Fruit fly (Drosophila melanogaster) whole organism, embryonic: ENCODE results near the gene CG31804.

Experiments
- Bdp1 ChIP-seq: fragments of 200-800 bp; sonication (Bioruptor generic); optimal IDR thresholded peaks from 3 replicates; lab custom pipeline; 2016; ENCODE audit warnings: missing biosample characterization, missing genetic modification characterization
- Bteb2 ChIP-seq: fragments of 200-800 bp; sonication (Bioruptor generic); optimal IDR thresholded peaks from 2 replicates; lab custom pipeline; 2016; ENCODE audit warnings: missing biosample characterization, missing genetic modification characterization
- CG12071 ChIP-seq: fragments of 200-800 bp; sonication (Bioruptor generic); optimal IDR thresholded peaks from 3 replicates; lab custom pipeline; 2018; ENCODE audit warnings: missing biosample characterization, mild to moderate bottlenecking, missing genetic modification characterization
- CG13424 ChIP-seq: fragments of 200-800 bp; sonication (Bioruptor generic); optimal IDR thresholded peaks from 2 replicates; lab custom pipeline; 2019; ENCODE audit warnings: missing biosample characterization, mild to moderate bottlenecking, missing genetic modification characterization, moderate library complexity
- CG13894 ChIP-seq: fragments of 200-800 bp; sonication (Bioruptor generic); optimal IDR thresholded peaks from 3 replicates; lab custom pipeline; 2018; ENCODE audit warnings: missing biosample characterization, mild to moderate bottlenecking, missing genetic modification characterization, moderate library complexity
- CG14667 ChIP-seq: fragments of 200-800 bp; sonication (Bioruptor generic); IDR thresholded peaks from 2 replicates; pipeline ENCODE4 v1.3.6; 2022; ENCODE audit warnings: missing biosample characterization, missing genetic modification characterization
- CG16779 ChIP-seq: fragments of 200-800 bp; sonication (Bioruptor generic); IDR thresholded peaks from 2 replicates; pipeline ENCODE4 v1.3.6; 2022; ENCODE audit warnings: missing biosample characterization, missing genetic modification characterization
- CG17568 ChIP-seq: fragments of 200-800 bp; sonication (Bioruptor generic); optimal IDR thresholded peaks from 2 replicates; lab custom pipeline; 2018; ENCODE audit warnings: missing biosample characterization, mild to moderate bottlenecking, missing genetic modification characterization, moderate library complexity
- CG1792 ChIP-seq: fragments of 200-800 bp; sonication (Bioruptor generic); optimal IDR thresholded peaks from 2 replicates; lab custom pipeline; 2016; ENCODE audit warnings: missing biosample characterization, missing genetic modification characterization
- CG2199 ChIP-seq: fragments of 200-800 bp; sonication (Bioruptor generic); IDR thresholded peaks from 3 replicates; pipeline ENCODE4 v1.3.6; 2022; ENCODE audit warnings: missing biosample characterization, missing genetic modification characterization
- CG3065 ChIP-seq: fragments of 200-800 bp; sonication (Bioruptor generic); optimal IDR thresholded peaks from 2 replicates; lab custom pipeline; 2016; ENCODE audit warnings: missing biosample characterization, missing genetic modification characterization
- CG32532 ChIP-seq: fragments of 200-800 bp; sonication (Bioruptor generic); IDR thresholded peaks from 2 replicates; pipeline ENCODE4 v1.3.6; 2022; ENCODE audit warnings: missing biosample characterization, missing genetic modification characterization
- CG34224 ChIP-seq: fragments of 200-800 bp; sonication (Bioruptor generic); IDR thresholded peaks from 3 replicates; pipeline ENCODE4 v1.3.6; 2022; ENCODE audit warnings: missing biosample characterization, missing genetic modification characterization; ENCODE audit not compliant: partially characterized antibody
- CG3847 ChIP-seq: fragments of 200-800 bp; sonication (Bioruptor generic); IDR thresholded peaks from 2 replicates; pipeline ENCODE4 v1.3.6; 2022; ENCODE audit warnings: missing biosample characterization, missing genetic modification characterization
- CG6813 ChIP-seq: fragments of 200-800 bp; sonication (Bioruptor generic); optimal IDR thresholded peaks from 2 replicates; lab custom pipeline; 2017; ENCODE audit warnings: missing biosample characterization, missing genetic modification characterization, mild to moderate bottlenecking, moderate library complexity, missing genetic modification reagents
- CG7745 ChIP-seq: fragments of 200-800 bp; sonication (Bioruptor generic); optimal IDR thresholded peaks from 2 replicates; lab custom pipeline; 2018; ENCODE audit warnings: missing biosample characterization, mild to moderate bottlenecking, missing genetic modification characterization, moderate library complexity
- CG8478 ChIP-seq: fragments of >200 bp; optimal IDR thresholded peaks from 2 replicates; lab custom pipeline; 2018
- CG8765 ChIP-seq: fragments of 200-800 bp; sonication (Bioruptor generic); IDR thresholded peaks from 2 replicates; pipeline ENCODE4 v1.3.6; 2022; ENCODE audit warnings: missing biosample characterization, missing genetic modification characterization
- CG9609 ChIP-seq: fragments of 200-800 bp; sonication (Bioruptor generic); optimal IDR thresholded peaks from 3 replicates; lab custom pipeline; 2016; ENCODE audit warnings: missing biosample characterization, missing genetic modification characterization
- CG9876 ChIP-seq: fragments of 200-800 bp; sonication (Bioruptor generic); optimal IDR thresholded peaks from 2 replicates; lab custom pipeline; 2016; ENCODE audit warnings: missing biosample characterization, missing genetic modification characterization
- CG9932 ChIP-seq: fragments of 200-800 bp; sonication (Bioruptor generic); IDR thresholded peaks from 2 replicates; pipeline ENCODE4 v1.3.6; 2022; ENCODE audit warnings: missing biosample characterization, missing genetic modification characterization
- CTCF ChIP-seq: fragments of 200-800 bp; sonication (Bioruptor generic); optimal IDR thresholded peaks from 2 replicates; lab custom pipeline; 2017; ENCODE audit warnings: missing biosample characterization, mild to moderate bottlenecking, missing genetic modification characterization, moderate library complexity
- Chrac-16 ChIP-seq: fragments of 200-800 bp; sonication (Bioruptor generic); optimal IDR thresholded peaks from 3 replicates; lab custom pipeline; 2016; ENCODE audit warnings: missing biosample characterization, missing genetic modification characterization
- D19A ChIP-seq: fragments of 200-800 bp; optimal IDR thresholded peaks from 3 replicates; lab custom pipeline; 2019; ENCODE audit warnings: missing biosample characterization, mild to moderate bottlenecking, missing genetic modification characterization, moderate library complexity
- Dad ChIP-seq: fragments of 200-800 bp; sonication (Bioruptor generic); optimal IDR thresholded peaks from 3 replicates; lab custom pipeline; 2016; ENCODE audit warnings: missing biosample characterization, missing genetic modification characterization
- ERR ChIP-seq: fragments of 200-800 bp; sonication (Bioruptor generic); optimal IDR thresholded peaks from 2 replicates; lab custom pipeline; 2016; ENCODE audit warnings: missing biosample characterization, missing genetic modification characterization
- HmgZ ChIP-seq: fragments of 200-800 bp; sonication (Bioruptor generic); optimal IDR thresholded peaks from 2 replicates; lab custom pipeline; 2018; ENCODE audit warnings: missing biosample characterization, mild to moderate bottlenecking, missing genetic modification characterization
- Kr ChIP-seq: fragments of 200-800 bp; sonication (Bioruptor generic); optimal IDR thresholded peaks from 2 replicates; lab custom pipeline; 2017; ENCODE audit warnings: missing biosample characterization, mild to moderate bottlenecking, missing genetic modification characterization
- Lim3 ChIP-seq: fragments of 200-800 bp; sonication (Bioruptor generic); IDR thresholded peaks from 2 replicates; pipeline ENCODE4 v1.3.6; 2022; ENCODE audit warnings: missing biosample characterization, missing genetic modification characterization
- MBD-R2 ChIP-seq: fragments of 200-800 bp; sonication (Bioruptor generic); IDR thresholded peaks from 2 replicates; pipeline ENCODE4 v1.3.6; 2022; ENCODE audit warnings: missing biosample characterization, missing genetic modification characterization
- Max ChIP-seq: fragments of 200-800 bp; sonication (Bioruptor generic); optimal IDR thresholded peaks from 2 replicates; lab custom pipeline; 2016; ENCODE audit warnings: missing biosample characterization, mild to moderate bottlenecking, missing genetic modification characterization
- NC2α ChIP-seq: fragments of 200-800 bp; sonication (Bioruptor generic); optimal IDR thresholded peaks from 2 replicates; lab custom pipeline; 2016; ENCODE audit warnings: missing biosample characterization, missing genetic modification characterization
- NFAT ChIP-seq: fragments of 200-800 bp; sonication (Bioruptor generic); IDR thresholded peaks from 2 replicates; pipeline ENCODE4 v1.3.6; 2022; ENCODE audit warnings: missing biosample characterization, missing genetic modification characterization
- Scr ChIP-seq: fragments of 200-800 bp; sonication (Bioruptor generic); IDR thresholded peaks from 2 replicates; pipeline ENCODE4 v1.3.6; 2022; ENCODE audit warnings: missing biosample characterization, missing genetic modification characterization; ENCODE audit not compliant: partially characterized antibody
- Ssrp ChIP-seq: fragments of 200-800 bp; sonication (Bioruptor generic); optimal IDR thresholded peaks from 2 replicates; lab custom pipeline; 2018; ENCODE audit warnings: missing biosample characterization, mild to moderate bottlenecking, missing genetic modification characterization, moderate library complexity
- Stat92E ChIP-seq, 3 experiments: fragments of >200 bp in 2 of 3; fragments of 200-800 bp in 1 of 3; sonication (Bioruptor generic) in 1 of 3; optimal IDR thresholded peaks; 2 replicates each; lab custom pipeline; 2017 to 2019; ENCODE audit warnings: missing biosample characterization in 3 of 3, missing genetic modification characterization in 3 of 3, mild to moderate bottlenecking in 1 of 3, moderate library complexity in 1 of 3
- YL-1 ChIP-seq: fragments of 200-800 bp; sonication (Bioruptor generic); optimal IDR thresholded peaks from 3 replicates; lab custom pipeline; 2017; ENCODE audit warnings: missing biosample characterization, mild to moderate bottlenecking, missing genetic modification characterization
- ac ChIP-seq: fragments of 200-800 bp; sonication (Bioruptor generic); optimal IDR thresholded peaks from 3 replicates; lab custom pipeline; 2017; ENCODE audit warnings: missing biosample characterization, mild to moderate bottlenecking, missing genetic modification characterization
- ato ChIP-seq: fragments of 200-800 bp; sonication (Bioruptor generic); IDR thresholded peaks from 2 replicates; pipeline ENCODE4 v1.3.6; 2022; ENCODE audit warnings: missing biosample characterization, missing genetic modification characterization; ENCODE audit not compliant: partially characterized antibody
- bcd ChIP-seq: fragments of 200-800 bp; sonication (Bioruptor generic); optimal IDR thresholded peaks from 2 replicates; lab custom pipeline; 2017; ENCODE audit warnings: missing biosample characterization, mild to moderate bottlenecking, missing genetic modification characterization
- chif ChIP-seq, 2 experiments: fragments of 200-800 bp; sonication (Bioruptor generic); optimal IDR thresholded peaks; 3 replicates each; lab custom pipeline; 2016; ENCODE audit warnings: missing biosample characterization in 2 of 2, missing genetic modification characterization in 2 of 2
- dpn ChIP-seq, 2 experiments: fragments of 200-800 bp; sonication (Bioruptor generic); optimal IDR thresholded peaks; 3 replicates each; lab custom pipeline; 2016; ENCODE audit warnings: missing biosample characterization in 2 of 2, missing genetic modification characterization in 2 of 2
- exex ChIP-seq: fragments of 200-800 bp; sonication (Bioruptor generic); optimal IDR thresholded peaks from 4 replicates; lab custom pipeline; 2018; ENCODE audit warnings: missing biosample characterization, mild to moderate bottlenecking, missing genetic modification characterization, moderate library complexity
- ftz-f1 ChIP-seq: fragments of 200-800 bp; sonication (Bioruptor generic); optimal IDR thresholded peaks from 2 replicates; lab custom pipeline; 2016; ENCODE audit warnings: missing biosample characterization, missing genetic modification characterization
- grau ChIP-seq: fragments of 200-800 bp; optimal IDR thresholded peaks from 3 replicates; lab custom pipeline; 2019; ENCODE audit warnings: missing biosample characterization, mild to moderate bottlenecking, missing genetic modification characterization, moderate library complexity
- kah ChIP-seq: fragments of 200-800 bp; sonication (Bioruptor generic); optimal IDR thresholded peaks from 2 replicates; lab custom pipeline; 2018; ENCODE audit warnings: missing biosample characterization, mild to moderate bottlenecking, missing genetic modification characterization
- lbe ChIP-seq: fragments of 200-800 bp; sonication (Bioruptor generic); optimal IDR thresholded peaks from 2 replicates; lab custom pipeline; 2016; ENCODE audit warnings: missing biosample characterization, mild to moderate bottlenecking, missing genetic modification characterization
- luna ChIP-seq: fragments of 200-800 bp; sonication (Bioruptor generic); optimal IDR thresholded peaks from 2 replicates; lab custom pipeline; 2016; ENCODE audit warnings: missing biosample characterization, missing genetic modification characterization
- nmo ChIP-seq: fragments of 200-800 bp; sonication (Bioruptor generic); optimal IDR thresholded peaks from 2 replicates; lab custom pipeline; 2018; ENCODE audit warnings: missing biosample characterization, mild to moderate bottlenecking, missing genetic modification characterization, moderate library complexity
- sima ChIP-seq: fragments of 200-800 bp; sonication (Bioruptor generic); optimal IDR thresholded peaks from 2 replicates; lab custom pipeline; 2016; ENCODE audit warnings: missing biosample characterization, missing genetic modification characterization
- tap ChIP-seq: fragments of 200-800 bp; optimal IDR thresholded peaks from 3 replicates; lab custom pipeline; 2019; ENCODE audit warnings: missing biosample characterization, mild to moderate bottlenecking, missing genetic modification characterization, moderate library complexity

The CG31804 gene

DNA sequence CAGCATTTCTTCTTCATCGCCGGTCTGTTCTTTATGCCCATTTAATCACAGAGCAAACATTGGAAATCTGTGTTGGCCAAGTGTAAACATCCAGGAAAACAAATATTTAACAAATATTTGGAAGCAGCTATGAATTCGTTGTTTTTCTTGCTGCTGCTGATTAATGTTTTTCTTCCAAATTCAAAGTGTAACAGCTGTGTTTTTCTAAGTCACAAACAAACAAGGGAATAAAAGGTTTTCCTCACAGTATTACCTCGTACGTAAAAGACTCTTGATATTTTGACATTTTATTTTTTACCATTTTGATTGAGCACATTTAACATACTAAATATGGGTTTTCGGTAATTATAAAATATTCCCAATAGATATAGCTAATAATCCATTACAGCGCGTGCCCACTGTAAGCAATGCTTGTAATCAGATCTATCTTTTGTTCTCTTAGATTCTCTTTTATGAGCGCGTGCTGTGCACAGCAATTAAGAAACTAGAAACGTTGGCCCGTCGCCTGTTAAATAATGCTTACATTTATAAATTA is 15.5 kb downstream of the CG31804 start (continued):
- peak; percentile 88 for TF ChIP-seq CG13894 (tag; lab: Kevin White, UChicago)
- TF ChIP-seq CG16779 (GFP tag; lab: Robert Waterston, UW) = peak; percentile 85
- TF ChIP-seq Scr (GFP tag; lab: Robert Waterston, UW) = no peak
- peak; percentile 71 for TF ChIP-seq ftz-f1 (GFP tag; lab: Kevin White, UChicago)
- TF ChIP-seq CG17568 (GFP tag; lab: Kevin White, UChicago) = peak; percentile 89
- peak; percentile 95 for TF ChIP-seq Chrac-16 (GFP tag; lab: Kevin White, UChicago)
- no peak for TF ChIP-seq lbe (GFP tag; lab: Kevin White, UChicago)
- peak; percentile 100 for TF ChIP-seq CG6813 (GFP tag; lab: Kevin White, UChicago)
- peak; percentile 94 for TF ChIP-seq CG32532 (GFP tag; lab: Robert Waterston, UW)
- peak; percentile 96 for TF ChIP-seq CG13424 (tag; lab: Kevin White, UChicago)
- peak; percentile 40 for TF ChIP-seq Kr (GFP tag; lab: Kevin White, UChicago)
- peak; percentile 92 to 95 for TF ChIP-seq chif (GFP tag; optimal IDR thresholded peaks at IDR 0.05; lab: Kevin White, UChicago)
- peak; percentile 90 for TF ChIP-seq CG9609
- peak; percentile 91 for TF ChIP-seq CG9932 (GFP tag; lab: Robert Waterston, UW)
- peak; percentile 96 for TF ChIP-seq bcd
- peak; percentile 96 for TF ChIP-seq ERR (GFP tag; lab: Kevin White, UChicago)
- TF ChIP-seq HmgZ (tag; lab: Kevin White, UChicago) = peak; percentile 97
- TF ChIP-seq luna (GFP tag; lab: Kevin White, UChicago) = peak; percentile 86
- TF ChIP-seq ac = peak; percentile 64
- TF ChIP-seq dpn (GFP tag; optimal IDR thresholded peaks at IDR 0.05; lab: Kevin White, UChicago) = peak; percentile 93 to 98
- peak; percentile 97 for TF ChIP-seq Dad (GFP tag; lab: Kevin White, UChicago)
- TF ChIP-seq CG34224 (GFP tag; lab: Robert Waterston, UW) = no peak
- no peak for TF ChIP-seq ato (GFP tag; lab: Robert Waterston, UW)
- TF ChIP-seq tap (tag; lab: Kevin White, UChicago) = peak; percentile 95
- TF ChIP-seq CG2199 (GFP tag; lab: Robert Waterston, UW) = peak; percentile 93; the same call in 2 of the 3 replicates
- TF ChIP-seq D19A (tag; lab: Kevin White, UChicago) = peak; percentile 91
- peak; percentile 70; the same call in 1 of the 2 replicates for TF ChIP-seq MBD-R2 (GFP tag; lab: Robert Waterston, UW)
- TF ChIP-seq CG8478 = no peak
- TF ChIP-seq sima (GFP tag; lab: Kevin White, UChicago) = peak; percentile 96
- peak; percentile 100 for TF ChIP-seq YL-1 (GFP tag; lab: Kevin White, UChicago)
- peak; percentile 73 for TF ChIP-seq Bdp1 (GFP tag; lab: Kevin White, UChicago)
- TF ChIP-seq CG9876 (GFP tag; lab: Kevin White, UChicago) = peak; percentile 82
- TF ChIP-seq CG7745 (tag; lab: Kevin White, UChicago) = peak; percentile 88
- peak; percentile 96 for TF ChIP-seq nmo
- TF ChIP-seq Stat92E (GFP tag; optimal IDR thresholded peaks at IDR 0.05; lab: Kevin White, UChicago) = peak in 1 of 3 experiments; percentile 88
- TF ChIP-seq CG3065 (GFP tag; lab: Kevin White, UChicago) = peak; percentile 96
- TF ChIP-seq exex (tag; lab: Kevin White, UChicago) = peak; percentile 84
- peak; percentile 99 for TF ChIP-seq NC2α
- TF ChIP-seq CG14667 (GFP tag; lab: Robert Waterston, UW) = peak; percentile 90
- TF ChIP-seq CG12071 (GFP tag; lab: Kevin White, UChicago) = peak; percentile 98
- peak; percentile 93 for TF ChIP-seq Bteb2 (GFP tag; lab: Kevin White, UChicago)
- peak; percentile 91 for TF ChIP-seq kah (GFP tag; lab: Kevin White, UChicago)
- peak; percentile 99 for TF ChIP-seq CG1792 (GFP tag; lab: Kevin White, UChicago)
- peak; percentile 94 for TF ChIP-seq CG3847
- TF ChIP-seq Ssrp (tag; lab: Kevin White, UChicago) = peak; percentile 90
- TF ChIP-seq NFAT (GFP tag; lab: Robert Waterston, UW) = peak; percentile 87
- TF ChIP-seq Max = peak; percentile 99
- peak; percentile 87; the same call in 1 of the 2 replicates for TF ChIP-seq CG8765
- peak; percentile 71; the same call in 1 of the 2 replicates for TF ChIP-seq Lim3 (GFP tag; lab: Robert Waterston, UW)
- peak; percentile 99 for TF ChIP-seq grau
- peak; percentile 75 for TF ChIP-seq CTCF (GFP tag; lab: Kevin White, UChicago)
